Fruit fly (Drosophila melanogaster): ENCODE data around the gene Pgk.

- no peak for TF ChIP-seq Snoo (tag; optimal IDR thresholded peaks at IDR 0.05)
- TF ChIP-seq CG4496 (GFP tag; IDR thresholded peaks at IDR 0.05) = no peak
- no peak for TF ChIP-seq Pif1B (GFP tag; optimal IDR thresholded peaks at IDR 0.05)
- TF ChIP-seq rn (GFP tag; IDR thresholded peaks at IDR 0.05) = no peak
- no peak for TF ChIP-seq EcR (GFP tag; optimal IDR thresholded peaks at IDR 0.05)
- no peak for TF ChIP-seq CG32121 (GFP tag; IDR thresholded peaks at IDR 0.05)
- no peak for TF ChIP-seq gl (tag; optimal IDR thresholded peaks at IDR 0.05)
- no peak for TF ChIP-seq D1 (tag; optimal IDR thresholded peaks at IDR 0.05)
- TF ChIP-seq CG34367 (tag; optimal IDR thresholded peaks at IDR 0.05) = no peak
- TF ChIP-seq Ets98B (GFP tag; IDR thresholded peaks at IDR 0.05) = no peak
- no peak for TF ChIP-seq CG17806 (tag; optimal IDR thresholded peaks at IDR 0.05)
- TF ChIP-seq CG9948 (tag; optimal IDR thresholded peaks at IDR 0.05) = no peak
- no peak for TF ChIP-seq CG13204 (GFP tag; optimal IDR thresholded peaks at IDR 0.05)
These were observed 25.5 kb downstream of the Pgk start for dm6 chr2L:2727364-2727763.
